Worm (Caenorhabditis elegans) whole organism, young adult: ENCODE measurements around the gene C27F2.9.

Source experiments
- B0261.1 ChIP-seq: sonication (generic microtip); optimal IDR thresholded peaks from 2 replicates; lab custom pipeline; 2016; ENCODE audit warnings: mild to moderate bottlenecking, missing genetic modification characterization, moderate library complexity, missing compliant biosample characterization
- B0336.3 ChIP-seq: fragments of 200-800 bp; sonication (Bioruptor generic); IDR thresholded peaks from 2 replicates; pipeline ENCODE4 v1.3.6; 2022; ENCODE audit warnings: missing genetic modification characterization, missing compliant biosample characterization
- C06A6.2 ChIP-seq: fragments of 200-800 bp; sonication (Bioruptor generic); conservative IDR thresholded peaks from 2 replicates; pipeline ENCODE4 v1.3.6; 2022; ENCODE audit warnings: missing genetic modification characterization, missing compliant biosample characterization
- D2030.7 ChIP-seq: fragments of 200-800 bp; sonication (Bioruptor generic); IDR thresholded peaks from 2 replicates; pipeline ENCODE4 v1.3.6; 2022; ENCODE audit warnings: missing genetic modification reagents, missing genetic modification characterization, missing compliant biosample characterization
- F37B4.10 ChIP-seq: fragments of 200-800 bp; sonication (Bioruptor generic); IDR thresholded peaks from 2 replicates; pipeline ENCODE4 v1.3.6; 2022; ENCODE audit warnings: missing genetic modification characterization, missing compliant biosample characterization
- K11D2.4 ChIP-seq: fragments of 200-800 bp; sonication (Bioruptor generic); IDR thresholded peaks from 2 replicates; pipeline ENCODE4 v1.3.6; 2022; ENCODE audit warnings: missing genetic modification reagents, missing genetic modification characterization, missing compliant biosample characterization
- K12H6.12 ChIP-seq: fragments of 200-800 bp; sonication (Bioruptor generic); optimal IDR thresholded peaks from 2 replicates; lab custom pipeline; 2018; ENCODE audit warnings: mild to moderate bottlenecking, missing genetic modification characterization, missing compliant biosample characterization
- Y53F4B.3 ChIP-seq: fragments of 200-800 bp; sonication (Bioruptor generic); IDR thresholded peaks from 2 replicates; pipeline ENCODE4 v1.3.6; 2022; ENCODE audit warnings: missing genetic modification reagents, missing genetic modification characterization, missing compliant biosample characterization
- Y53G8AR.9 ChIP-seq: fragments of 200-800 bp; sonication (Bioruptor generic); conservative IDR thresholded peaks from 2 replicates; pipeline ENCODE4 v1.3.6; 2022; ENCODE audit warnings: missing genetic modification reagents, missing genetic modification characterization, missing compliant biosample characterization
- Y56A3A.18 ChIP-seq: fragments of 200-800 bp; sonication (Bioruptor generic); IDR thresholded peaks from 2 replicates; pipeline ENCODE4 v1.3.6; 2022; ENCODE audit warnings: missing genetic modification reagents, missing genetic modification characterization, missing compliant biosample characterization
- Y67H2A.10 ChIP-seq: fragments of 200-800 bp; sonication (Bioruptor generic); conservative IDR thresholded peaks from 2 replicates; pipeline ENCODE4 v1.3.6; 2022; ENCODE audit warnings: missing genetic modification reagents, missing genetic modification characterization, missing compliant biosample characterization
- Y79H2A.3 ChIP-seq: fragments of 200-800 bp; sonication (Bioruptor generic); conservative IDR thresholded peaks from 2 replicates; pipeline ENCODE4 v1.3.6; 2022; ENCODE audit warnings: missing genetic modification reagents, missing genetic modification characterization, missing compliant biosample characterization
- ama-1 ChIP-seq, 3 experiments: fragments of 150-350 bp in 1 of 3; sonication (generic microtip) in 2 of 3; optimal IDR thresholded peaks; 2 replicates each; lab custom pipeline; 2014 to 2018; ENCODE audit warnings: missing biosample characterization in 2 of 3, missing genetic modification characterization in 2 of 3, missing genetic modification reagents in 2 of 3
- bed-1 ChIP-seq: fragments of 200-800 bp; sonication (Bioruptor generic); IDR thresholded peaks from 2 replicates; pipeline ENCODE4 v1.3.6; 2022; ENCODE audit warnings: missing genetic modification reagents, missing genetic modification characterization, missing compliant biosample characterization
- egl-44 ChIP-seq: fragments of 200-800 bp; sonication (Bioruptor generic); IDR thresholded peaks from 2 replicates; pipeline ENCODE4 v1.3.6; 2022; ENCODE audit warnings: missing genetic modification reagents, missing genetic modification characterization, missing compliant biosample characterization
- lag-1 ChIP-seq: fragments of 200-800 bp; sonication (Bioruptor generic); IDR thresholded peaks from 2 replicates; pipeline ENCODE4 v1.3.6; 2022; ENCODE audit warnings: missing genetic modification reagents, missing genetic modification characterization, missing compliant biosample characterization
- let-607 ChIP-seq, 2 experiments: fragments of 200-800 bp in 1 of 2; sonication (Bioruptor generic) in 1 of 2; sonication (generic microtip) in 1 of 2; optimal IDR thresholded peaks; 2 replicates each; lab custom pipeline; 2016 to 2018; ENCODE audit warnings: mild to moderate bottlenecking in 2 of 2, missing compliant biosample characterization in 2 of 2, missing genetic modification characterization in 2 of 2, moderate library complexity in 2 of 2, missing genotype in 1 of 2
- madf-10 ChIP-seq: sonication (generic microtip); optimal IDR thresholded peaks from 2 replicates; lab custom pipeline; 2016; ENCODE audit warnings: mild to moderate bottlenecking, missing genetic modification characterization, missing compliant biosample characterization
- madf-6 ChIP-seq: fragments of 200-800 bp; sonication (Bioruptor generic); IDR thresholded peaks from 2 replicates; pipeline ENCODE4 v1.3.6; 2022; ENCODE audit warnings: missing genetic modification reagents, missing genetic modification characterization, missing compliant biosample characterization
- mcd-1 ChIP-seq: fragments of 200-800 bp; sonication (Bioruptor generic); IDR thresholded peaks from 2 replicates; pipeline ENCODE4 v1.3.6; 2022; ENCODE audit warnings: missing genetic modification reagents, missing genetic modification characterization, missing compliant biosample characterization
- mes-4 ChIP-seq: sonication (generic microtip); optimal IDR thresholded peaks from 2 replicates; lab custom pipeline; 2016; ENCODE audit warnings: missing genotype, missing genetic modification characterization, missing compliant biosample characterization
- nfya-1 ChIP-seq: sonication (generic microtip); optimal IDR thresholded peaks from 2 replicates; lab custom pipeline; 2017; ENCODE audit warnings: antibody characterized with exemption, missing compliant biosample characterization, missing genetic modification characterization, borderline replicate concordance; ENCODE audit not compliant: insufficient read depth
- nfyb-1 ChIP-seq: fragments of 200-800 bp; sonication (Bioruptor generic); IDR thresholded peaks from 2 replicates; pipeline ENCODE4 v1.3.6; 2022; ENCODE audit warnings: missing genetic modification reagents, missing genetic modification characterization, missing compliant biosample characterization
- nhr-80 ChIP-seq: sonication (generic microtip); optimal IDR thresholded peaks from 2 replicates; lab custom pipeline; 2016; ENCODE audit warnings: missing genetic modification characterization, missing compliant biosample characterization
- pbrm-1 ChIP-seq: fragments of 200-800 bp; sonication (Bioruptor generic); IDR thresholded peaks from 2 replicates; pipeline ENCODE4 v1.3.6; 2022; ENCODE audit warnings: missing genetic modification reagents, missing genetic modification characterization, missing compliant biosample characterization
- pha-4 ChIP-seq: fragments of 150-350 bp; sonication (generic microtip); optimal IDR thresholded peaks from 2 replicates; lab custom pipeline; 2014; ENCODE audit warnings: missing biosample characterization, missing genetic modification reagents, missing genetic modification characterization
- repo-1 ChIP-seq: sonication (generic microtip); optimal IDR thresholded peaks from 2 replicates; lab custom pipeline; 2017; ENCODE audit warnings: mild to moderate bottlenecking, missing genetic modification characterization, missing compliant biosample characterization
- sea-2 ChIP-seq: fragments of 200-800 bp; sonication (Bioruptor generic); IDR thresholded peaks from 2 replicates; pipeline ENCODE4 v1.3.6; 2022; ENCODE audit warnings: missing genetic modification characterization, missing compliant biosample characterization
- snpc-1.3 ChIP-seq: sonication (generic microtip); optimal IDR thresholded peaks from 2 replicates; lab custom pipeline; 2017; ENCODE audit warnings: missing genetic modification characterization, mild to moderate bottlenecking, missing compliant biosample characterization, antibody characterized with exemption, moderate library complexity, missing genotype, missing genetic modification reagents; ENCODE audit not compliant: insufficient read depth
- snpc-3.4 ChIP-seq: sonication (generic microtip); optimal IDR thresholded peaks from 2 replicates; lab custom pipeline; 2017; ENCODE audit warnings: missing genetic modification characterization, mild to moderate bottlenecking, missing compliant biosample characterization, antibody characterized with exemption, moderate library complexity, missing genotype, missing genetic modification reagents
- tbp1 ChIP-seq: fragments of 200-800 bp; sonication (Bioruptor generic); optimal IDR thresholded peaks from 2 replicates; lab custom pipeline; 2018; ENCODE audit warnings: mild to moderate bottlenecking, missing genetic modification characterization, missing compliant biosample characterization
- tbx-9 ChIP-seq: sonication (generic microtip); optimal IDR thresholded peaks from 2 replicates; lab custom pipeline; 2016; ENCODE audit warnings: borderline replicate concordance, missing genetic modification characterization, inconsistent platforms, missing compliant biosample characterization
- unc-130 ChIP-seq: sonication (generic microtip); optimal IDR thresholded peaks from 2 replicates; lab custom pipeline; 2016; ENCODE audit warnings: missing genetic modification reagents, missing genetic modification characterization, missing compliant biosample characterization
- unc-62 ChIP-seq: fragments of 150-350 bp; optimal IDR thresholded peaks from 2 replicates; lab custom pipeline; 2014; ENCODE audit warnings: missing biosample characterization, missing genetic modification reagents, missing genetic modification characterization
- ztf-22 ChIP-seq: fragments of 200-800 bp; sonication (Bioruptor generic); optimal IDR thresholded peaks from 2 replicates; lab custom pipeline; 2018; ENCODE audit warnings: mild to moderate bottlenecking, missing genetic modification characterization, moderate library complexity, missing compliant biosample characterization

C27F2.9 gene

ce11 chrIII:4962886-4963285 lies at the start of gene C27F2.9 (continued):
- TF ChIP-seq snpc-1.3 (tag; lab: Kevin White, UChicago) (peak; percentile 54), lag-1 (no peak), nfya-1 (no peak)

- TF ChIP-seq Y67H2A.10: no peak
- no peak for TF ChIP-seq snpc-3.4 (tag; lab: Kevin White, UChicago)
- no peak for TF ChIP-seq Y79H2A.3 (GFP tag; lab: Robert Waterston, UW)
- TF ChIP-seq C06A6.2 (GFP tag; lab: Robert Waterston, UW): no peak
- no peak for TF ChIP-seq pbrm-1 (GFP tag; lab: Robert Waterston, UW)
Observed at ce11 chrIII:5012460-5012859, 49.6 kb upstream of the C27F2.9 start.

- no peak for TF ChIP-seq mcd-1 (GFP tag; lab: Robert Waterston, UW)
- no peak for TF ChIP-seq nfyb-1 (GFP tag; lab: Robert Waterston, UW)
- no peak for TF ChIP-seq Y53F4B.3 (GFP tag; lab: Robert Waterston, UW)
- TF ChIP-seq K11D2.4 (GFP tag; lab: Robert Waterston, UW): no peak
- no peak for TF ChIP-seq egl-44
- TF ChIP-seq Y53G8AR.9 (GFP tag; lab: Robert Waterston, UW): no peak
- no peak for TF ChIP-seq tbx-9
- no peak for TF ChIP-seq K12H6.12 (tag; lab: Kevin White, UChicago)
- no peak for TF ChIP-seq repo-1 (tag; lab: Kevin White, UChicago)
- no peak for TF ChIP-seq let-607 (tag; optimal IDR thresholded peaks at IDR 0.05; lab: Kevin White, UChicago)
Observed at ce11 chrIII:5010723-5011122, 47.9 kb upstream of the C27F2.9 start.

- TF ChIP-seq B0336.3 (0 out of 2 replicates have a peak, but pooled peaks have one; percentile 11), Y53G8AR.9 (GFP tag; lab: Robert Waterston, UW) (no peak), B0261.1 (no peak), madf-6 (GFP tag; lab: Robert Waterston, UW) (0 out of 2 replicates have a peak, but pooled peaks have one; percentile 7), bed-1 (GFP tag; lab: Robert Waterston, UW) (0 out of 2 replicates have a peak, but pooled peaks have one; percentile 30)
Observed at ce11 chrIII:5008730-5009129, 45.9 kb upstream of the C27F2.9 start, which contains the start of gene R144.11. Gene R144.11 (minus strand): TSS chrIII:5008830.

- TF ChIP-seq F37B4.10 (GFP tag; lab: Robert Waterston, UW) (no peak), Y56A3A.18 (GFP tag; lab: Robert Waterston, UW) (no peak), B0336.3 (no peak), ztf-22 (no peak), unc-62 (no peak), unc-130 (GFP tag; lab: Kevin White, UChicago) (no peak), nhr-80 (no peak), ama-1 (optimal IDR thresholded peaks at IDR 0.05; lab: Kevin White, UChicago) (no peak), ama-1 (GFP tag; optimal IDR thresholded peaks at IDR 0.05; lab: Kevin White, UChicago) (no peak), D2030.7 (GFP tag; lab: Robert Waterston, UW) (no peak), pha-4 (tag; lab: Kevin White, UChicago) (no peak), mes-4 (tag; lab: Kevin White, UChicago) (no peak), sea-2 (no peak), madf-10 (tag; lab: Kevin White, UChicago) (no peak), tbp1 (no peak)
Observed at ce11 chrIII:5006881-5007280, 44.0 kb upstream of the C27F2.9 start, which contains the start of gene R144.12. Gene R144.12 (minus strand): TSS chrIII:5006981.
